Worm (Caenorhabditis elegans) whole organism, midembryonic: ENCODE results near the gene F09E5.3.

Experiments
- T22C8.4 ChIP-seq: fragments of 200-800 bp; sonication (Bioruptor generic); IDR thresholded peaks from 2 replicates; pipeline ENCODE4 v1.3.6; 2022; ENCODE audit warnings: missing genetic modification characterization, missing compliant biosample characterization
- flt-1 ChIP-seq: fragments of 200-800 bp; sonication (Bioruptor generic); IDR thresholded peaks from 2 replicates; pipeline ENCODE4 v1.3.6; 2022; ENCODE audit warnings: missing genetic modification characterization, missing compliant biosample characterization
- klf-2 ChIP-seq: fragments of 200-800 bp; sonication (Bioruptor generic); conservative IDR thresholded peaks from 2 replicates; pipeline ENCODE4 v1.3.6; 2022; ENCODE audit warnings: missing genetic modification reagents, missing genetic modification characterization, missing compliant biosample characterization
- med-1 ChIP-seq: sonication (generic microtip); optimal IDR thresholded peaks from 2 replicates; lab custom pipeline; 2017; ENCODE audit warnings: missing genetic modification characterization, mild to moderate bottlenecking, missing compliant biosample characterization, antibody characterized with exemption, missing genetic modification reagents; ENCODE audit not compliant: insufficient read depth
- ref-1 ChIP-seq: fragments of 200-800 bp; sonication (Bioruptor generic); conservative IDR thresholded peaks from 2 replicates; pipeline ENCODE4 v1.3.6; 2022; ENCODE audit warnings: missing genetic modification reagents, missing genetic modification characterization, missing compliant biosample characterization
- tab-1 ChIP-seq: fragments of 200-800 bp; sonication (Bioruptor generic); IDR thresholded peaks from 2 replicates; pipeline ENCODE4 v1.3.6; 2022; ENCODE audit warnings: missing genetic modification characterization, missing compliant biosample characterization
- ztf-23 ChIP-seq: fragments of 200-800 bp; sonication (Bioruptor generic); IDR thresholded peaks from 2 replicates; pipeline ENCODE4 v1.3.6; 2022; ENCODE audit warnings: missing genetic modification reagents, missing genetic modification characterization, missing compliant biosample characterization
- ztf-29 ChIP-seq: fragments of 200-800 bp; sonication (Bioruptor generic); IDR thresholded peaks from 2 replicates; pipeline ENCODE4 v1.3.6; 2022; ENCODE audit warnings: missing genetic modification reagents, missing genetic modification characterization, missing compliant biosample characterization

DNA sequence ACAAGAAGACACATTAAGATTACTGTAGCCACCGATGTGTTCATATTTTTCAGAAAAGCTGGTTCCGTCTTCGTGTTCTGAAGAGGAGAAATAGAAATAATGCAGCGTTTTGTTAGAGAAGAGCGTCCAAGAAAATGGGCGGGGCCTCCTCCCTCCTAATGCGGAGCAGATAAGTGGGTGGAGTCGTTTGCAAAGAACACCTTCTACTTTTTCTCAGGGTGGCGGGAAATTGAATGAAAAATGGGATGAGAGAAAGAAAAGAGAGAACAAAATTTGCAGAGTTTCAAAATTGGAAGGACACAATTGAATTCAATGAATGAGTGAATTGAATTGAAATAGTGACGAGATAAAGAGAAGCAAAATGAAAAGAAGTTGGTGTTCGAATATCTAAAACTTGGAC lies 8.2 kb upstream of the F09E5.3 start, which contains the start of gene F09E5.16:
- no peak for TF ChIP-seq T22C8.4
- no peak for TF ChIP-seq med-1 (GFP tag; lab: Kevin White, UChicago)
- TF ChIP-seq flt-1 = no peak
- TF ChIP-seq tab-1 (GFP tag; lab: Robert Waterston, UW) = no peak
- TF ChIP-seq ztf-23 (GFP tag; lab: Robert Waterston, UW) = no peak
- TF ChIP-seq klf-2 (GFP tag; lab: Robert Waterston, UW) = no peak
- no peak for TF ChIP-seq ztf-29
- no peak for TF ChIP-seq ref-1
